Worm (Caenorhabditis elegans): ENCODE data around the gene pde-2.

ce11 chrIII:8984960-8985359 lies 3.3 kb upstream of the pde-2 start:
- TF ChIP-seq ztf-29 (GFP tag; IDR thresholded peaks at IDR 0.05) (no peak), tab-1 (GFP tag; IDR thresholded peaks at IDR 0.05) (no peak), cog-1 (tag; optimal IDR thresholded peaks at IDR 0.05) (no peak), med-1 (GFP tag; optimal IDR thresholded peaks at IDR 0.05; ENCODE audit: insufficient read depth) (no peak), ref-1 (GFP tag; conservative IDR thresholded peaks at IDR 0.05) (no peak), klf-2 (GFP tag; conservative IDR thresholded peaks at IDR 0.05) (no peak)

All from whole organism, midembryonic.